Fruit fly (Drosophila melanogaster) whole organism, embryonic: ENCODE measurements around the gene CG11263.
A peak's percentile ranks its signal among the peaks of the same experiment; 100 is the strongest.

Source experiments
- Antp ChIP-seq: fragments of 200-800 bp; sonication (Bioruptor generic); optimal IDR thresholded peaks from 3 replicates; lab custom pipeline; 2016; ENCODE audit warnings: missing biosample characterization, missing genetic modification characterization
- Atf6 ChIP-seq: fragments of 200-800 bp; sonication (Bioruptor generic); IDR thresholded peaks from 2 replicates; pipeline ENCODE4 v1.3.6; 2022; ENCODE audit warnings: missing biosample characterization, missing genetic modification characterization
- Bdp1 ChIP-seq: fragments of 200-800 bp; sonication (Bioruptor generic); optimal IDR thresholded peaks from 3 replicates; lab custom pipeline; 2016; ENCODE audit warnings: missing biosample characterization, missing genetic modification characterization
- CG10147 ChIP-seq: fragments of 200-800 bp; sonication (Bioruptor generic); optimal IDR thresholded peaks from 2 replicates; lab custom pipeline; 2019; ENCODE audit warnings: missing biosample characterization, mild to moderate bottlenecking, missing genetic modification characterization, moderate library complexity
- CG11560 ChIP-seq: fragments of 200-800 bp; sonication (Bioruptor generic); IDR thresholded peaks from 3 replicates; pipeline ENCODE4 v1.3.6; 2022; ENCODE audit warnings: missing biosample characterization, missing genetic modification characterization
- CG1233 ChIP-seq: fragments of 200-800 bp; sonication (Bioruptor generic); optimal IDR thresholded peaks from 4 replicates; lab custom pipeline; 2018; ENCODE audit warnings: missing biosample characterization, mild to moderate bottlenecking, missing genetic modification characterization
- CG16863 ChIP-seq: fragments of 200-800 bp; sonication (Bioruptor generic); optimal IDR thresholded peaks from 3 replicates; lab custom pipeline; 2016; ENCODE audit warnings: missing biosample characterization, missing genetic modification characterization
- CG17361 ChIP-seq: fragments of 200-800 bp; sonication (Bioruptor generic); IDR thresholded peaks from 3 replicates; pipeline ENCODE4 v1.3.6; 2022; ENCODE audit warnings: missing biosample characterization, missing genetic modification characterization
- CG17912 ChIP-seq: fragments of 200-800 bp; sonication (Bioruptor generic); optimal IDR thresholded peaks from 2 replicates; lab custom pipeline; 2018; ENCODE audit warnings: missing biosample characterization, mild to moderate bottlenecking, missing genetic modification characterization
- CG18262 ChIP-seq: fragments of 200-800 bp; optimal IDR thresholded peaks from 3 replicates; lab custom pipeline; 2019; ENCODE audit warnings: missing biosample characterization, mild to moderate bottlenecking, missing genetic modification characterization, moderate library complexity
- CG2875 ChIP-seq: fragments of 200-800 bp; sonication (Bioruptor generic); optimal IDR thresholded peaks from 2 replicates; lab custom pipeline; 2017; ENCODE audit warnings: missing biosample characterization, mild to moderate bottlenecking, missing genetic modification characterization, missing genetic modification reagents
- CG3281 ChIP-seq: fragments of 200-800 bp; sonication (Bioruptor generic); optimal IDR thresholded peaks from 3 replicates; lab custom pipeline; 2017; ENCODE audit warnings: missing biosample characterization, mild to moderate bottlenecking, missing genetic modification characterization
- CG34224 ChIP-seq: fragments of 200-800 bp; sonication (Bioruptor generic); IDR thresholded peaks from 3 replicates; pipeline ENCODE4 v1.3.6; 2022; ENCODE audit warnings: missing biosample characterization, missing genetic modification characterization; ENCODE audit not compliant: partially characterized antibody
- CG7357 ChIP-seq: fragments of 200-800 bp; sonication (Bioruptor generic); IDR thresholded peaks from 3 replicates; pipeline ENCODE4 v1.3.6; 2022; ENCODE audit warnings: missing biosample characterization, missing genetic modification characterization
- CG9797 ChIP-seq: fragments of 200-800 bp; sonication (Bioruptor generic); optimal IDR thresholded peaks from 3 replicates; lab custom pipeline; 2018; ENCODE audit warnings: missing biosample characterization, mild to moderate bottlenecking, missing genetic modification characterization
- Dip3 ChIP-seq: fragments of 200-800 bp; sonication (Bioruptor generic); optimal IDR thresholded peaks from 3 replicates; lab custom pipeline; 2016; ENCODE audit warnings: missing biosample characterization, missing genetic modification characterization
- Dp ChIP-seq: fragments of 200-800 bp; sonication (Bioruptor generic); optimal IDR thresholded peaks from 2 replicates; lab custom pipeline; 2018; ENCODE audit warnings: missing biosample characterization, mild to moderate bottlenecking, missing genetic modification characterization, moderate library complexity
- Elba2 ChIP-seq: fragments of 200-800 bp; sonication (Bioruptor generic); optimal IDR thresholded peaks from 3 replicates; lab custom pipeline; 2016; ENCODE audit warnings: missing biosample characterization, missing genetic modification characterization
- Hand ChIP-seq: fragments of 200-800 bp; sonication (Bioruptor generic); optimal IDR thresholded peaks from 2 replicates; lab custom pipeline; 2017; ENCODE audit warnings: mild to moderate bottlenecking, missing biosample characterization, missing genetic modification reagents, missing genetic modification characterization
- Mes4 ChIP-seq: fragments of 200-800 bp; sonication (Bioruptor generic); optimal IDR thresholded peaks from 2 replicates; lab custom pipeline; 2016; ENCODE audit warnings: missing biosample characterization, missing genetic modification characterization
- Opbp ChIP-seq: fragments of 200-800 bp; sonication (Bioruptor generic); IDR thresholded peaks from 3 replicates; pipeline ENCODE4 v1.3.6; 2022; ENCODE audit warnings: missing biosample characterization, missing genetic modification characterization; ENCODE audit not compliant: partially characterized antibody
- Sox102F ChIP-seq: fragments of 200-800 bp; sonication (Bioruptor generic); optimal IDR thresholded peaks from 2 replicates; lab custom pipeline; 2018; ENCODE audit warnings: missing biosample characterization, mild to moderate bottlenecking, missing genetic modification characterization, moderate library complexity
- ase ChIP-seq: fragments of 200-800 bp; sonication (Bioruptor generic); IDR thresholded peaks from 3 replicates; pipeline ENCODE4 v1.3.6; 2022; ENCODE audit warnings: missing biosample characterization, missing genetic modification characterization
- az2 ChIP-seq: fragments of 200-800 bp; sonication (Bioruptor generic); optimal IDR thresholded peaks from 3 replicates; lab custom pipeline; 2016; ENCODE audit warnings: missing biosample characterization, missing genetic modification characterization
- bcd ChIP-seq: fragments of 200-800 bp; sonication (Bioruptor generic); optimal IDR thresholded peaks from 2 replicates; lab custom pipeline; 2017; ENCODE audit warnings: missing biosample characterization, mild to moderate bottlenecking, missing genetic modification characterization
- btn ChIP-seq: fragments of 200-800 bp; sonication (Bioruptor generic); optimal IDR thresholded peaks from 2 replicates; lab custom pipeline; 2016; ENCODE audit warnings: missing biosample characterization, missing genetic modification characterization
- ci ChIP-seq: fragments of 200-800 bp; sonication (Bioruptor generic); IDR thresholded peaks from 3 replicates; pipeline ENCODE4 v1.3.6; 2022; ENCODE audit warnings: missing biosample characterization, missing genetic modification characterization
- crol ChIP-seq: fragments of 200-800 bp; sonication (Bioruptor generic); IDR thresholded peaks from 2 replicates; pipeline ENCODE4 v1.3.6; 2022; ENCODE audit warnings: missing biosample characterization, missing genetic modification characterization
- dysf ChIP-seq: fragments of 200-800 bp; sonication (Bioruptor generic); IDR thresholded peaks from 3 replicates; pipeline ENCODE4 v1.3.6; 2022; ENCODE audit warnings: missing biosample characterization, missing genetic modification characterization
- gro ChIP-seq: fragments of 200-800 bp; sonication (Bioruptor generic); optimal IDR thresholded peaks from 2 replicates; lab custom pipeline; 2016; ENCODE audit warnings: missing biosample characterization, missing genetic modification characterization
- hbn ChIP-seq: fragments of 200-800 bp; sonication (Bioruptor generic); IDR thresholded peaks from 2 replicates; pipeline ENCODE4 v1.3.6; 2022; ENCODE audit warnings: missing biosample characterization, missing genetic modification characterization; ENCODE audit not compliant: partially characterized antibody
- hkb ChIP-seq, 2 experiments: fragments of 200-800 bp in 1 of 2; fragments of >200 bp in 1 of 2; sonication (Bioruptor generic) in 1 of 2; IDR thresholded peaks in 1 of 2; optimal IDR thresholded peaks in 1 of 2; 2 replicates each; pipeline versions ENCODE4 v1.3.6 to Lab custom; 2017 to 2022; ENCODE audit warnings: missing biosample characterization in 1 of 2, missing genetic modification characterization in 1 of 2
- hth ChIP-seq: fragments of >200 bp; optimal IDR thresholded peaks from 2 replicates; lab custom pipeline; 2017; ENCODE audit warnings: inconsistent platforms
- inv ChIP-seq: fragments of 200-800 bp; sonication (Bioruptor generic); IDR thresholded peaks from 2 replicates; pipeline ENCODE4 v1.3.6; 2022; ENCODE audit warnings: missing biosample characterization, missing genetic modification characterization; ENCODE audit not compliant: partially characterized antibody
- kah ChIP-seq: fragments of 200-800 bp; sonication (Bioruptor generic); optimal IDR thresholded peaks from 2 replicates; lab custom pipeline; 2018; ENCODE audit warnings: missing biosample characterization, mild to moderate bottlenecking, missing genetic modification characterization
- lab ChIP-seq: fragments of 200-800 bp; sonication (Bioruptor generic); optimal IDR thresholded peaks from 3 replicates; lab custom pipeline; 2017; ENCODE audit warnings: missing biosample characterization, missing genetic modification characterization, mild to moderate bottlenecking, moderate library complexity, missing genetic modification reagents
- luna ChIP-seq: fragments of 200-800 bp; sonication (Bioruptor generic); optimal IDR thresholded peaks from 2 replicates; lab custom pipeline; 2016; ENCODE audit warnings: missing biosample characterization, missing genetic modification characterization
- maf-S ChIP-seq: fragments of 200-800 bp; sonication (Bioruptor generic); optimal IDR thresholded peaks from 2 replicates; lab custom pipeline; 2016; ENCODE audit warnings: missing biosample characterization, missing genetic modification characterization
- mam ChIP-seq: fragments of 200-800 bp; sonication (Bioruptor generic); optimal IDR thresholded peaks from 3 replicates; lab custom pipeline; 2016; ENCODE audit warnings: missing biosample characterization, missing genetic modification characterization
- oc ChIP-seq: fragments of 200-800 bp; sonication (Bioruptor generic); optimal IDR thresholded peaks from 2 replicates; lab custom pipeline; 2018; ENCODE audit warnings: missing biosample characterization, mild to moderate bottlenecking, missing genetic modification characterization, moderate library complexity
- org-1 ChIP-seq: fragments of 200-800 bp; sonication (Bioruptor generic); optimal IDR thresholded peaks from 2 replicates; lab custom pipeline; 2017; ENCODE audit warnings: missing biosample characterization, missing genetic modification characterization
- pita ChIP-seq: fragments of 200-800 bp; sonication (Bioruptor generic); optimal IDR thresholded peaks from 2 replicates; lab custom pipeline; 2017; ENCODE audit warnings: missing biosample characterization, mild to moderate bottlenecking, missing genetic modification characterization
- prd ChIP-seq, 3 experiments: fragments of >200 bp in 2 of 3; fragments of 200-800 bp in 1 of 3; sonication (Bioruptor generic) in 1 of 3; optimal IDR thresholded peaks in 2 of 3; IDR thresholded peaks in 1 of 3; 2 replicates in 2 of 3; 3 replicates in 1 of 3; pipeline versions ENCODE4 v1.3.6 to Lab custom; 2017 to 2022; ENCODE audit warnings: missing biosample characterization in 1 of 3, missing genetic modification characterization in 1 of 3
- sd ChIP-seq: fragments of 200-800 bp; sonication (Bioruptor generic); optimal IDR thresholded peaks from 3 replicates; lab custom pipeline; 2018; ENCODE audit warnings: missing biosample characterization, mild to moderate bottlenecking, missing genetic modification characterization, moderate library complexity
- sisA ChIP-seq: fragments of 200-800 bp; sonication (Bioruptor generic); IDR thresholded peaks from 2 replicates; pipeline ENCODE4 v1.3.6; 2022; ENCODE audit warnings: missing biosample characterization, missing genetic modification characterization
- stc ChIP-seq: fragments of 200-800 bp; sonication (Bioruptor generic); IDR thresholded peaks from 2 replicates; pipeline ENCODE4 v1.3.6; 2022; ENCODE audit warnings: missing biosample characterization, missing genetic modification characterization
- trem ChIP-seq: fragments of 200-800 bp; optimal IDR thresholded peaks from 3 replicates; lab custom pipeline; 2019; ENCODE audit warnings: missing biosample characterization, mild to moderate bottlenecking, missing genetic modification characterization, moderate library complexity
- ttk ChIP-seq: fragments of 200-800 bp; sonication (Bioruptor generic); IDR thresholded peaks from 2 replicates; pipeline ENCODE4 v2.1.2; 2022; ENCODE audit warnings: missing biosample characterization, missing genetic modification characterization

The CG11263 gene

DNA sequence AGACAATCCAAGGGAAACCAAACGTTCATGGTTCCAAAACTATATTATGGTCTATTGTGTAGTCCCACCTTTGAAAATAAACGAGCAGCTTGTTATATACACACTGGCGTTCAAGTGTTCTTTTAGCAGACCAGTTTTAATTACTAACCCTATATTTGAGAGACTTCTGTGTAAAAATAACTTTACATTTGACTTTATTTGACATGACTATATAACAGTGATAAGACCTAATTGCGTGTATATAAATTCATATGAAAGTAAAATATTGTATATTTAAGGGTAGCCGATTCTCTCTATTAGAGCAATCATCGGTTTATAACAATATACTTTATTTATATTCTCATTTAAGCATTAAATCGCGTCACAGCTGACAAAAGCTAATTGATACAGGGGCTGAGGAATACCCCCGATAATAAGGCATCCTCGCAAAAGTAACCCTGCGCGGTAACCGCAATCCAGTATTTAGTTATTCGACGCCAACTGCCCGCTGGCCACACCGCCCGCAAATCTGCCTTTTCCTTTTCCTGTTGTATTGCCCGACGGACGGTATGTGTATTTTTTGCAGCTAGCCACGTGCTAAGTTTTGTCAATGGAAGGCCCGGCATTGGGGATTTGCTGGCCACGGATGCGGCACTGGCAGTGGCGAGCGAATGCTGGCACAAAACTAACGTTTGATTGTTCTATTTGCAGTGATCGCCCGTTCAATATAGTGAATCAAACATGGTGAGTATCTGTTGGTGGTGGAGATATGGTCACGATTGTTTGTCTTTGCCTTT is 34.9 kb downstream of the CG11263 start, which contains the start of gene RpS4 (continued):
- TF ChIP-seq oc (tag; lab: Kevin White, UChicago), result peak; percentile 88
- TF ChIP-seq Dip3 (GFP tag; lab: Kevin White, UChicago), result peak; percentile 75
- TF ChIP-seq org-1 (GFP tag; lab: Kevin White, UChicago), result peak; percentile 90
- TF ChIP-seq Hand (GFP tag; lab: Kevin White, UChicago), result peak; percentile 95
- peak; percentile 38 for TF ChIP-seq Elba2 (GFP tag; lab: Kevin White, UChicago)
- peak; percentile 21 for TF ChIP-seq pita (GFP tag; lab: Kevin White, UChicago)
- peak; percentile 77 for TF ChIP-seq CG10147 (GFP tag; lab: Kevin White, UChicago)
- 0 out of 2 replicates have a peak, but pooled peaks have one; percentile 13 for TF ChIP-seq inv (GFP tag; lab: Robert Waterston, UW)
- TF ChIP-seq dysf (GFP tag; lab: Robert Waterston, UW), result peak; percentile 78
- peak; percentile 76 for TF ChIP-seq CG16863
- peak; percentile 84 for TF ChIP-seq mam (GFP tag; lab: Kevin White, UChicago)
- TF ChIP-seq CG17361, result peak; percentile 89
- peak; percentile 95 for TF ChIP-seq CG1233 (GFP tag; lab: Kevin White, UChicago)
- TF ChIP-seq CG18262, result peak; percentile 68
- peak; percentile 84 for TF ChIP-seq stc
- TF ChIP-seq CG11560 (tag; lab: Robert Waterston, UW), result peak; percentile 62; the same call in 1 of the 3 replicates
- TF ChIP-seq CG2875 (GFP tag; lab: Kevin White, UChicago), result peak; percentile 94
- peak; percentile 80 for TF ChIP-seq Antp (GFP tag; lab: Kevin White, UChicago)
- TF ChIP-seq CG9797 (GFP tag; lab: Kevin White, UChicago), result peak; percentile 97
- TF ChIP-seq btn (GFP tag; lab: Kevin White, UChicago), result peak; percentile 84
- TF ChIP-seq kah (GFP tag; lab: Kevin White, UChicago), result peak; percentile 91
- TF ChIP-seq prd (optimal IDR thresholded peaks at IDR 0.05; lab: Kevin White, UChicago), result no peak
- peak; percentile 73 for TF ChIP-seq prd (GFP tag; IDR thresholded peaks at IDR 0.05; lab: Robert Waterston, UW)
- TF ChIP-seq CG3281, result peak; percentile 95
- TF ChIP-seq Opbp (GFP tag; lab: Robert Waterston, UW), result peak; percentile 29; the same call in 2 of the 3 replicates
- TF ChIP-seq Sox102F (GFP tag; lab: Kevin White, UChicago), result no peak
- peak; percentile 95 for TF ChIP-seq bcd
- peak; percentile 27 for TF ChIP-seq Dp (GFP tag; lab: Kevin White, UChicago)
- TF ChIP-seq gro, result peak; percentile 93
- TF ChIP-seq CG17912 (GFP tag; lab: Kevin White, UChicago), result peak; percentile 98
- peak; percentile 81 for TF ChIP-seq Atf6
- peak; percentile 31 for TF ChIP-seq sd (tag; lab: Kevin White, UChicago)
- TF ChIP-seq hbn (GFP tag; lab: Robert Waterston, UW), result 0 out of 2 replicates have a peak, but pooled peaks have one; percentile 14
- no peak for TF ChIP-seq CG34224 (GFP tag; lab: Robert Waterston, UW)
- peak; percentile 76 for TF ChIP-seq ttk (GFP tag; lab: Robert Waterston, UW)
- TF ChIP-seq luna (GFP tag; lab: Kevin White, UChicago), result peak; percentile 69
- no peak for TF ChIP-seq hth
- peak; percentile 98 for TF ChIP-seq lab
- TF ChIP-seq ase (GFP tag; lab: Robert Waterston, UW), result peak; percentile 83
- peak; percentile 66 for TF ChIP-seq trem (tag; lab: Kevin White, UChicago)
- peak; percentile 40 for TF ChIP-seq crol (GFP tag; lab: Robert Waterston, UW)
- TF ChIP-seq Bdp1, result peak; percentile 81
- peak; percentile 64 for TF ChIP-seq maf-S (GFP tag; lab: Kevin White, UChicago)
- no peak for TF ChIP-seq CG7357 (GFP tag; lab: Robert Waterston, UW)
- peak; percentile 84 for TF ChIP-seq sisA
- no peak for TF ChIP-seq hkb (optimal IDR thresholded peaks at IDR 0.05; lab: Kevin White, UChicago)
- peak; percentile 86 for TF ChIP-seq hkb (GFP tag; IDR thresholded peaks at IDR 0.05; lab: Robert Waterston, UW)
- TF ChIP-seq az2 (GFP tag; lab: Kevin White, UChicago), result peak; percentile 39
- peak; percentile 95 for TF ChIP-seq Mes4 (GFP tag; lab: Kevin White, UChicago)
- peak; percentile 99 for TF ChIP-seq ci (GFP tag; lab: Robert Waterston, UW)
